Worm (Caenorhabditis elegans): ENCODE data around the gene ant-1.1.

The ant-1.1 gene

DNA sequence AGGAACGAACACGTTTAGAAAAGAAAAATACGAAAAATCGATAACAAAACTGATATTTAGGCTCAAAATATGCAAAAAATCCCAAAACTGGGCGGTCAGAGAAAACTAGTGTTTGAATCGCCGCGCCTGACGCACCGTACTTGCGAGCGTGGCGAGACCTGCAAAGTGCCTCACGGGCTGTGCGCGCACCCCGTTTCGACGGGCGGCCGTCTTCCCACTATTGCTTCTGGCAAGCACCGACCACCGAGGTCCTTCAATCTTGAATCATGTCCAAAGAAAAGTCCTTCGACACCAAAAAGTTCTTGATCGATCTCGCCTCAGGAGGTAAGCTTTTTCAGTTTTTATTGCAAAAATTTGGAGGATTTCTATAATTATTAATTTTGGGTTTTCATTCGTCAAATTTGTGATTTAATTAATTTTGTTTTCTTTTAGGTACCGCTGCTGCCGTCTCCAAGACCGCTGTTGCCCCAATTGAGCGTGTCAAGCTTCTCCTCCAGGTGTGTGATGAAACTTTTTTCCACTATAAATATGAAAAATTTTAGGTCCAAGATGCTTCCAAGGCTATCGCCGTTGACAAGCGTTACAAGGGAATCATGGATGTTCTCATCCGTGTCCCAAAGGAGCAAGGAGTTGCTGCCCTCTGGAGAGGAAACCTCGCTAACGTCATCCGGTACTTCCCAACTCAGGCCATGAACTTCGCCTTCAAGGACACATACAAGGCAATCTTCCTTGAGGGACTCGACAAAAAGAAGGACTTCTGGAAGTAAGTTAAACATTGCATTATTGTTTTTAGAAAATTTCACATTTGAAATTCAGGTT, at the start of gene ant-1.1 (continued):
- TF ChIP-seq mxl-2 (GFP tag; conservative IDR thresholded peaks at IDR 0.05) (no peak), nhr-11 (tag; optimal IDR thresholded peaks at IDR 0.05) (peak; percentile 89), snpc-1.2 (GFP tag; IDR thresholded peaks at IDR 0.05) (0 out of 2 replicates have a peak, but pooled peaks have one; percentile 43), nhr-6 (tag; optimal IDR thresholded peaks at IDR 0.05) (peak; percentile 86), Y105C5A.15 (GFP tag; IDR thresholded peaks at IDR 0.05) (no peak), dmd-8 (GFP tag; IDR thresholded peaks at IDR 0.05) (no peak), fkh-10 (GFP tag; optimal IDR thresholded peaks at IDR 0.05) (peak; percentile 64), F37D6.2 (tag; optimal IDR thresholded peaks at IDR 0.05) (peak; percentile 85)

DNA sequence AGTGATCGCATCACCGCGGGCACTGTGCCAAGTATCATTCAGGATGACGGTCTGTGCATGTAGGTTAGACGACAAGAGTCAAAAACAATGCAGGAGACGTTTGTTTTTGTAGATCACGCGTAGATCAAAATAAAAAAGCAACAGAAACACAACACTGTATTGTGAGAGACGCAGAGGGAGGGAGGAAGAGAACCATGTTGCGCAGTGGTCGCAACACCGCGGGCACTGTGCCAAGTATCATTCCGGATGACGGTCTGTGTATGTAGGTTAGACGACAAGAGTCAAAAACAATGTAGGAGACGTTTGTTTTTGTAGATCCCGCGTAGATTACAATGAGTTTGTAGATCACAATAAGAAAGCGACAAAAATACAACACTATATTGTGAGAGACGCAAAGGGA, 44.0 kb upstream of the ant-1.1 start:
- TF ChIP-seq mxl-2 (GFP tag; conservative IDR thresholded peaks at IDR 0.05) (no peak), gei-8 (GFP tag; optimal IDR thresholded peaks at IDR 0.05) (no peak), mdt-29 (GFP tag; IDR thresholded peaks at IDR 0.05) (no peak), unc-62 (GFP tag; optimal IDR thresholded peaks at IDR 0.05 in 1 of 2) (no peak), unc-62 (tag; optimal IDR thresholded peaks at IDR 0.05) (no peak), dmd-9 (GFP tag; IDR thresholded peaks at IDR 0.05) (no peak)

DNA sequence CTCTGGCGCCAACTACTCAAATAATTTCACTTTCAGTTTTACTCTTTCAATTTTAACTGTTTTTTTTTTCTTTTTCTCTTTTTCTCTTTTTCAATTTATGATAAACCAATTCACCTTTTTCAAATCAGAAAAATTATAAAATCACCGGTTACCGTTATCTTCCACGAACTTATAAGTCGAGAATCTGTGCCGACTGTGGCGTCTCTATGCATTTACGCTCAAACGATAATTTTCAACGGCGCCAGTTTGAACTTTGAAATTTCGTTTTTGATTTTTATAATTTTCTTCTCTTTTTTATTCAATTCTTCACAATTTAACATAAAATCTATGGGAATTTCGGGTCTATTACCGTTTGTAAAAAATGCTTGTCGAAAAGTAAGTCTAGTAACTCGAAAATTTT, 39.5 kb upstream of the ant-1.1 start, which contains the start of gene exo-1:
Gene exo-1 (plus strand): TSS at position 101 of the 400 bp plus-strand sequence.
- TF ChIP-seq hif-1 (tag; optimal IDR thresholded peaks at IDR 0.05) (peak in 1 of 2 experiments; percentile 82), ceh-44 (GFP tag; IDR thresholded peaks at IDR 0.05) (0 out of 2 replicates have a peak, but pooled peaks have one; percentile 29), mep-1 (tag; optimal IDR thresholded peaks at IDR 0.05) (peak; percentile 80), F10B5.3 (tag; optimal IDR thresholded peaks at IDR 0.05) (no peak), aly-2 (tag; optimal IDR thresholded peaks at IDR 0.05) (no peak), nhr-6 (tag; optimal IDR thresholded peaks at IDR 0.05) (peak; percentile 74), D1046.2 (GFP tag; IDR thresholded peaks at IDR 0.05) (0 out of 2 replicates have a peak, but pooled peaks have one; percentile 20), nhr-28 (tag; optimal IDR thresholded peaks at IDR 0.05) (peak; percentile 82), nhr-11 (tag; optimal IDR thresholded peaks at IDR 0.05) (peak; percentile 51), lin-29 (GFP tag; IDR thresholded peaks at IDR 0.05) (no peak), ceh-82 (tag; optimal IDR thresholded peaks at IDR 0.05) (no peak), hlh-30 (tag; optimal IDR thresholded peaks at IDR 0.05; ENCODE audit: insufficient read depth) (peak; percentile 54), unc-130 (GFP tag; optimal IDR thresholded peaks at IDR 0.05) (peak; percentile 87), mes-2 (tag; optimal IDR thresholded peaks at IDR 0.05; ENCODE audit: poor library complexity, severe bottlenecking) (peak; percentile 96), nhr-77 (tag; optimal IDR thresholded peaks at IDR 0.05) (peak; percentile 94), lsy-2 (tag; optimal IDR thresholded peaks at IDR 0.05) (peak in 1 of 2 experiments; percentile 87), lin-1 (GFP tag; IDR thresholded peaks at IDR 0.05) (no peak), vab-7 (GFP tag; IDR thresholded peaks at IDR 0.05) (peak; percentile 28; the same call in 1 of the 2 replicates), zip-2 (tag; optimal IDR thresholded peaks at IDR 0.05) (no peak), lin-13 (GFP tag; optimal IDR thresholded peaks at IDR 0.05) (peak; percentile 25), mdl-1 (tag; optimal IDR thresholded peaks at IDR 0.05) (peak in 1 of 2 experiments; percentile 24), pqm-1 (tag; optimal IDR thresholded peaks at IDR 0.05) (peak; percentile 52), lin-38 (GFP tag; IDR thresholded peaks at IDR 0.05) (peak; percentile 94), gei-8 (GFP tag; optimal IDR thresholded peaks at IDR 0.05) (no peak), dpl-1 (GFP tag; optimal IDR thresholded peaks at IDR 0.05) (peak; percentile 86), egl-43 (GFP tag; IDR thresholded peaks at IDR 0.05) (no peak), zfp-3 (GFP tag; conservative IDR thresholded peaks at IDR 0.05) (no peak)
